Worm (Caenorhabditis elegans) whole organism, mixed stage, embryonic: ENCODE results near the gene T14B4.3.

Experiments used
- hlh-1 ChIP-seq: fragments of 150-350 bp; optimal IDR thresholded peaks from 2 replicates; lab custom pipeline; 2014; ENCODE audit warnings: missing biosample characterization, missing genetic modification reagents, missing genetic modification characterization
- nhr-76 ChIP-seq: sonication (generic microtip); optimal IDR thresholded peaks from 2 replicates; lab custom pipeline; 2017; ENCODE audit warnings: missing biosample characterization, missing genetic modification characterization
- unc-39 ChIP-seq: fragments of 150-350 bp; optimal IDR thresholded peaks from 2 replicates; lab custom pipeline; 2014; ENCODE audit warnings: missing biosample characterization, missing genetic modification characterization

DNA sequence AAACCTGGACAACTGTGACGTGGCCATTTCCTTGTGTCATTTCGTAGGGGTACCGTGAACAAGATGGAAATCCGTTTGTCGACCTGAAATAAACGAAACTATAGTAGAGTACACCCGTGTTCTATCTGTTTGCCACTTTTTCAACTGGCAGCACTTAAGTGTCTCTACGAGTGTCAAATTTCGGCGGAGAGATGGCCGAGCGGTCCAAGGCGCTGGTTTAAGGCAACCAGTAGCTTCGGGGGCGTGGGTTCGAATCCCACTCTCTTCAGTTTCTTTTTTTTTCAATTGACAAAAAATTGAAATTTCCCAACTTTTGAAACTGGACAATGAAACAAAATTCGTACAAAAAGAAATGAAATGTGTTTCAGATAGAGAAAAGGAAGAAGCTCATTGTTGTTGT is 13.2 kb upstream of the T14B4.3 start:
- no peak for TF ChIP-seq nhr-76 (tag; lab: Kevin White, UChicago)
- TF ChIP-seq hlh-1 (tag; lab: Kevin White, UChicago) = no peak
- peak; percentile 48 for TF ChIP-seq unc-39 (tag; lab: Kevin White, UChicago)
